Worm (Caenorhabditis elegans): ENCODE data around the gene dnj-24.
A peak's percentile ranks its signal among the peaks of the same experiment; 100 is the strongest.

DNA sequence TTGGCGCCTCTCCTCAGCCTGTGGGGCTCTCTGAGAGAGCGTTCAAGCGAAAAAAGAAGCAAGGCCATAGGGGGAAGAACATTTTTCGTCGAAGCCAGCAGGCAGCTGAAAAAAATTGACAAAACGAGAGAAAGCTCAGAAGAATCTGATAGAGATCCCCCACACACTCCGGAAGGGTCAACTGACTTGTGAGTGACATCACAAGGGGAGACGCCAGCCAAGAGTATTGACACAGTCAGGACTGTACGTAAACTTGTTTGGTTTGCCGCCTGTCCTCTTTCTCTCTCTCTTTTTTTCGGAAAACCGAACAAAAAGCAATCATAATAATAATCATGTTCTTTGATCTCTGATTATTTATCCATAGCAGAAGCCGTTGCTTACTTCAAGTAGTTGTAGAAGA lies 51.0 kb downstream of the dnj-24 start:
- TF ChIP-seq nhr-28 (tag; optimal IDR thresholded peaks at IDR 0.05) (peak; percentile 25), dve-1 (tag; optimal IDR thresholded peaks at IDR 0.05; ENCODE audit: insufficient read depth) (peak; percentile 36), dmd-9 (GFP tag; IDR thresholded peaks at IDR 0.05) (no peak), Y48G9A.11 (GFP tag; IDR thresholded peaks at IDR 0.05) (no peak), skn-1 (tag; optimal IDR thresholded peaks at IDR 0.05) (no peak), egl-43 (GFP tag; IDR thresholded peaks at IDR 0.05) (no peak), unc-130 (GFP tag; optimal IDR thresholded peaks at IDR 0.05) (no peak), pha-4 (GFP tag; IDR thresholded peaks at IDR 0.05) (no peak), pha-4 (tag; optimal IDR thresholded peaks at IDR 0.05) (peak; percentile 38), php-3 (GFP tag; IDR thresholded peaks at IDR 0.05) (no peak), fos-1 (tag; optimal IDR thresholded peaks at IDR 0.05) (no peak), nhr-25 (tag; optimal IDR thresholded peaks at IDR 0.05; ENCODE audit: borderline replicate concordance, insufficient read depth) (no peak), lin-13 (GFP tag; optimal IDR thresholded peaks at IDR 0.05) (no peak), aha-1 (tag) (peak; percentile 58)

All from whole organism, L4 larva.